Fruit fly (Drosophila melanogaster) S2 (cell line): ENCODE data around the gene Adi1.

ENCODE experiments used
- CG8478 ChIP-seq: fragments of >200 bp; optimal IDR thresholded peaks from 2 replicates; lab custom pipeline; 2018
- CTCF ChIP-seq, 2 experiments: fragments of >200 bp; optimal IDR thresholded peaks; 2 replicates each; lab custom pipeline; 2018

The Adi1 gene

dm6 chr3L:10652487-10652886 lies 10.7 kb upstream of the Adi1 start:
- no peak for TF ChIP-seq CG8478 (lab: Kevin White, UChicago)
- TF ChIP-seq CTCF (optimal IDR thresholded peaks at IDR 0.05; lab: Kevin White, UChicago): no peak

- no peak for TF ChIP-seq CTCF (optimal IDR thresholded peaks at IDR 0.05; lab: Kevin White, UChicago)
- no peak for TF ChIP-seq CG8478 (lab: Kevin White, UChicago)
Measured at dm6 chr3L:10654439-10654838, 8.7 kb upstream of the Adi1 start.

- TF ChIP-seq CG8478 (lab: Kevin White, UChicago) (no peak), CTCF (optimal IDR thresholded peaks at IDR 0.05; lab: Kevin White, UChicago) (no peak)
Measured at dm6 chr3L:10656451-10657198, 6.6 kb upstream of the Adi1 start.

dm6 chr3L:10657311-10657710 lies 5.9 kb upstream of the Adi1 start:
- TF ChIP-seq CG8478 (lab: Kevin White, UChicago) (no peak), CTCF (optimal IDR thresholded peaks at IDR 0.05; lab: Kevin White, UChicago) (no peak)

- no peak for TF ChIP-seq CG8478 (lab: Kevin White, UChicago)
- no peak for TF ChIP-seq CTCF (optimal IDR thresholded peaks at IDR 0.05; lab: Kevin White, UChicago)
Measured at dm6 chr3L:10658362-10659127, 4.6 kb upstream of the Adi1 start.

- TF ChIP-seq CTCF (optimal IDR thresholded peaks at IDR 0.05; lab: Kevin White, UChicago): no peak
- no peak for TF ChIP-seq CG8478 (lab: Kevin White, UChicago)
Measured at dm6 chr3L:10659524-10659923, 3.7 kb upstream of the Adi1 start.

dm6 chr3L:10659993-10660743 lies 3.0 kb upstream of the Adi1 start:
- no peak for TF ChIP-seq CG8478 (lab: Kevin White, UChicago)
- no peak for TF ChIP-seq CTCF (optimal IDR thresholded peaks at IDR 0.05; lab: Kevin White, UChicago)

- TF ChIP-seq CTCF (optimal IDR thresholded peaks at IDR 0.05; lab: Kevin White, UChicago): no peak
- TF ChIP-seq CG8478 (lab: Kevin White, UChicago): no peak
Measured at dm6 chr3L:10660744-10661589, 2.2 kb upstream of the Adi1 start, which contains the start of the genes CG32066 and CG8003. Gene CG32066, minus strand, starts transcription at chr3L:10661013. Gene CG8003, plus strand, starts transcription at chr3L:10661475.

- peak; percentile 53 to 57 for TF ChIP-seq CTCF (optimal IDR thresholded peaks at IDR 0.05; lab: Kevin White, UChicago)
- TF ChIP-seq CG8478 (lab: Kevin White, UChicago): no peak
Measured at dm6 chr3L:10664511-10665062, 1.4 kb downstream of the Adi1 start, which contains the start of gene simj. Gene simj, plus strand, starts transcription at chr3L:10664739.

- TF ChIP-seq CG8478 (lab: Kevin White, UChicago): no peak
Measured at dm6 chr3L:10665433-10666150, 2.4 kb downstream of the Adi1 start.

- TF ChIP-seq CG8478 (lab: Kevin White, UChicago) (no peak), CTCF (optimal IDR thresholded peaks at IDR 0.05; lab: Kevin White, UChicago) (no peak)
Measured at dm6 chr3L:10666511-10667003, 3.4 kb downstream of the Adi1 start.

dm6 chr3L:10667341-10667740 lies 4.2 kb downstream of the Adi1 start:
- no peak for TF ChIP-seq CG8478 (lab: Kevin White, UChicago)
- no peak for TF ChIP-seq CTCF (optimal IDR thresholded peaks at IDR 0.05; lab: Kevin White, UChicago)
